Fruit fly (Drosophila melanogaster) whole organism, wandering third instar larva: ENCODE results near the gene CG7970.

Source experiments
- Abd-B ChIP-seq: fragments of >200 bp; optimal IDR thresholded peaks from 2 replicates; lab custom pipeline; 2017; ENCODE audit warnings: missing biosample characterization, missing genetic modification characterization
- CG32264 ChIP-seq: fragments of 200-800 bp; sonication (Bioruptor generic); optimal IDR thresholded peaks from 2 replicates; lab custom pipeline; 2016; ENCODE audit warnings: missing biosample characterization, missing genetic modification characterization
- CG9705 ChIP-seq: fragments of 200-800 bp; sonication (Bioruptor generic); optimal IDR thresholded peaks from 2 replicates; lab custom pipeline; 2018; ENCODE audit warnings: missing biosample characterization, mild to moderate bottlenecking, missing genetic modification characterization
- CrebA ChIP-seq: fragments of 200-800 bp; sonication (Bioruptor generic); optimal IDR thresholded peaks from 2 replicates; lab custom pipeline; 2016; ENCODE audit warnings: missing biosample characterization, mild to moderate bottlenecking, missing genetic modification characterization, borderline replicate concordance
- Dfd ChIP-seq: fragments of >200 bp; optimal IDR thresholded peaks from 2 replicates; lab custom pipeline; 2017; ENCODE audit warnings: missing biosample characterization, missing genetic modification characterization
- Dif ChIP-seq: fragments of 200-275, 200-300 bp; sonication (Bioruptor generic); optimal IDR thresholded peaks from 2 replicates; lab custom pipeline; 2018; ENCODE audit warnings: missing biosample characterization, missing genetic modification characterization; ENCODE audit not compliant: partially characterized antibody
- GATAd ChIP-seq: sonication (Bioruptor generic); optimal IDR thresholded peaks from 2 replicates; lab custom pipeline; 2016; ENCODE audit warnings: missing biosample characterization, missing genetic modification characterization
- HLH106 ChIP-seq: fragments of 200-800 bp; optimal IDR thresholded peaks from 3 replicates; lab custom pipeline; 2019; ENCODE audit warnings: missing biosample characterization, mild to moderate bottlenecking, missing genetic modification characterization, moderate library complexity
- Hnf4 ChIP-seq: fragments of 200-800 bp; sonication (Bioruptor generic); optimal IDR thresholded peaks from 2 replicates; lab custom pipeline; 2016; ENCODE audit warnings: missing biosample characterization, mild to moderate bottlenecking, missing genetic modification characterization
- Hr78 ChIP-seq: fragments of >200 bp; optimal IDR thresholded peaks from 2 replicates; lab custom pipeline; 2017; ENCODE audit warnings: missing biosample characterization, missing genetic modification characterization
- Hr83 ChIP-seq: fragments of 200-300 bp; sonication (Bioruptor generic); optimal IDR thresholded peaks from 2 replicates; lab custom pipeline; 2016; ENCODE audit warnings: missing biosample characterization, mild to moderate bottlenecking, missing genetic modification characterization, moderate library complexity; ENCODE audit not compliant: poor library complexity, severe bottlenecking
- Jra ChIP-seq: sonication (Bioruptor generic); optimal IDR thresholded peaks from 2 replicates; lab custom pipeline; 2016; ENCODE audit warnings: missing biosample characterization, missing genetic modification characterization
- Mio ChIP-seq: sonication (Bioruptor generic); optimal IDR thresholded peaks from 2 replicates; lab custom pipeline; 2016; ENCODE audit warnings: missing biosample characterization, missing genetic modification characterization
- Myc ChIP-seq: fragments of >200 bp; optimal IDR thresholded peaks from 2 replicates; lab custom pipeline; 2017
- N ChIP-seq: fragments of >200 bp; optimal IDR thresholded peaks from 2 replicates; lab custom pipeline; 2018; ENCODE audit warnings: missing biosample characterization, missing external identifiers, missing genetic modification characterization
- OdsH ChIP-seq: fragments of 200-800 bp; sonication (Bioruptor generic); optimal IDR thresholded peaks from 2 replicates; lab custom pipeline; 2016; ENCODE audit warnings: missing biosample characterization, mild to moderate bottlenecking, missing genetic modification characterization
- Rel ChIP-seq, 2 experiments: fragments of 200-800 bp; sonication (Bioruptor generic) in 1 of 2; optimal IDR thresholded peaks; 2 replicates in 1 of 2; 3 replicates in 1 of 2; lab custom pipeline; 2016 to 2019; ENCODE audit warnings: mild to moderate bottlenecking in 2 of 2, missing biosample characterization in 2 of 2, missing genetic modification characterization in 2 of 2, moderate library complexity in 1 of 2
- Sp1 ChIP-seq: fragments of 200-800 bp; sonication (Bioruptor generic); optimal IDR thresholded peaks from 3 replicates; lab custom pipeline; 2019; ENCODE audit warnings: missing biosample characterization, mild to moderate bottlenecking, missing genetic modification characterization, moderate library complexity
- Vsx2 ChIP-seq: fragments of 200-300, 225-300 bp; sonication (Bioruptor generic); optimal IDR thresholded peaks from 2 replicates; lab custom pipeline; 2018; ENCODE audit warnings: missing biosample characterization, missing genetic modification characterization; ENCODE audit not compliant: partially characterized antibody
- br ChIP-seq: fragments of 200-800 bp; sonication (Bioruptor generic); optimal IDR thresholded peaks from 2 replicates; lab custom pipeline; 2016; ENCODE audit warnings: missing biosample characterization, missing genetic modification characterization
- brk ChIP-seq: fragments of 200-800 bp; sonication (Bioruptor generic); optimal IDR thresholded peaks from 2 replicates; lab custom pipeline; 2016; ENCODE audit warnings: missing biosample characterization, mild to moderate bottlenecking, missing genetic modification characterization
- dl ChIP-seq, 2 experiments: fragments of 175-275, 200-275 bp in 1 of 2; fragments of 200-275 bp in 1 of 2; sonication (Bioruptor generic); optimal IDR thresholded peaks; lab custom pipeline; 2018; ENCODE audit warnings: mild to moderate bottlenecking in 2 of 2, missing biosample characterization in 2 of 2, missing genetic modification characterization in 2 of 2, moderate library complexity in 2 of 2; ENCODE audit not compliant: partially characterized antibody in 2 of 2, insufficient read depth in 1 of 2
- dmrt93B ChIP-seq: fragments of 200-800 bp; sonication (Bioruptor generic); optimal IDR thresholded peaks from 2 replicates; lab custom pipeline; 2018; ENCODE audit warnings: missing biosample characterization, mild to moderate bottlenecking, missing genetic modification characterization
- dsf ChIP-seq: sonication (Bioruptor generic); optimal IDR thresholded peaks from 2 replicates; lab custom pipeline; 2016; ENCODE audit warnings: missing biosample characterization, missing genetic modification characterization, borderline replicate concordance
- ey ChIP-seq: fragments of 200-800 bp; sonication (Bioruptor generic); optimal IDR thresholded peaks from 2 replicates; lab custom pipeline; 2016; ENCODE audit warnings: missing biosample characterization, missing genetic modification characterization
- foxo ChIP-seq, 2 experiments: fragments of 200-800 bp; sonication (Bioruptor generic); optimal IDR thresholded peaks; 2 replicates in 1 of 2; 3 replicates in 1 of 2; lab custom pipeline; 2016 to 2017; ENCODE audit warnings: missing biosample characterization in 2 of 2, missing genetic modification characterization in 2 of 2
- fru ChIP-seq: fragments of 200-800 bp; sonication (Bioruptor generic); optimal IDR thresholded peaks from 3 replicates; lab custom pipeline; 2016; ENCODE audit warnings: missing biosample characterization, mild to moderate bottlenecking, missing genetic modification characterization
- h ChIP-seq: fragments of 200-800 bp; sonication (Bioruptor generic); optimal IDR thresholded peaks from 3 replicates; lab custom pipeline; 2016; ENCODE audit warnings: missing biosample characterization, mild to moderate bottlenecking, missing genetic modification characterization
- jim ChIP-seq: fragments of 175-275, 200-325 bp; sonication (Bioruptor generic); optimal IDR thresholded peaks from 2 replicates; lab custom pipeline; 2016; ENCODE audit warnings: missing biosample characterization, mild to moderate bottlenecking, missing genetic modification characterization
- lola ChIP-seq: fragments of >200 bp; optimal IDR thresholded peaks from 2 replicates; lab custom pipeline; 2017; ENCODE audit warnings: missing biosample characterization, missing genetic modification characterization
- pan ChIP-seq: fragments of >200 bp; optimal IDR thresholded peaks from 2 replicates; lab custom pipeline; 2017
- psq ChIP-seq: fragments of 200-800 bp; sonication (Bioruptor generic); optimal IDR thresholded peaks from 3 replicates; lab custom pipeline; 2017; ENCODE audit warnings: missing biosample characterization, mild to moderate bottlenecking, missing genetic modification characterization, moderate library complexity
- rgr ChIP-seq: fragments of 200-800 bp; sonication (Bioruptor generic); optimal IDR thresholded peaks from 3 replicates; lab custom pipeline; 2016; ENCODE audit warnings: missing biosample characterization, mild to moderate bottlenecking, missing genetic modification characterization
- sage ChIP-seq: fragments of 200-800 bp; sonication (Bioruptor generic); optimal IDR thresholded peaks from 2 replicates; lab custom pipeline; 2016; ENCODE audit warnings: missing biosample characterization, mild to moderate bottlenecking, missing genetic modification characterization
- sv ChIP-seq: fragments of 200-800 bp; sonication (Bioruptor generic); optimal IDR thresholded peaks from 3 replicates; lab custom pipeline; 2016; ENCODE audit warnings: missing biosample characterization, missing genetic modification characterization
- tai ChIP-seq: sonication (Bioruptor generic); optimal IDR thresholded peaks from 2 replicates; lab custom pipeline; 2016; ENCODE audit warnings: missing biosample characterization, missing genetic modification characterization
- usp ChIP-seq: fragments of >200 bp; optimal IDR thresholded peaks from 2 replicates; lab custom pipeline; 2017; ENCODE audit warnings: missing biosample characterization, missing genetic modification characterization
- woc ChIP-seq: sonication (Bioruptor generic); optimal IDR thresholded peaks from 2 replicates; lab custom pipeline; 2016; ENCODE audit warnings: missing biosample characterization, mild to moderate bottlenecking, missing genetic modification characterization

The CG7970 gene

DNA sequence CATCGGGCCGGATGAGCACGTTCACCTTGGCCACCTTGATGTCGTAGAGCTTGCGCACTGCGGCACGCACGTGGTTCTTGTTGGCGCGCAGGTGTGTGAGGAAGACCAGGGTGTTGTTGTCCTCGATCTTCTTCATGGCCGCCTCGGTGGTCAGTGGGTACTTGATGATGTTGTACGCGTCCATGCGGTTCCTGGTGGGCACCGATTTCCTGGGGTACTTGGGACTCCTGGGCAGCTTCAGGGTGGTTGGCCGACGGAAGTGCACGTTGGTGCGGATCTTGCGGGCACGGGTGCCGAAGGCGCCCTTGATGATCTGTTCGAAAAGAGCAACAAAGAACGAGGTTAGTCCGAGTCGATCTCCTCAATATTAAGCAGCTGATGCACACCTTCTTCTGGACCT lies 14.9 kb downstream of the CG7970 start:
- TF ChIP-seq Hr78 (GFP tag; lab: Kevin White, UChicago) (no peak), jim (no peak), rgr (no peak)
- TF ChIP-seq, all 38 proteins: peak for 0

DNA sequence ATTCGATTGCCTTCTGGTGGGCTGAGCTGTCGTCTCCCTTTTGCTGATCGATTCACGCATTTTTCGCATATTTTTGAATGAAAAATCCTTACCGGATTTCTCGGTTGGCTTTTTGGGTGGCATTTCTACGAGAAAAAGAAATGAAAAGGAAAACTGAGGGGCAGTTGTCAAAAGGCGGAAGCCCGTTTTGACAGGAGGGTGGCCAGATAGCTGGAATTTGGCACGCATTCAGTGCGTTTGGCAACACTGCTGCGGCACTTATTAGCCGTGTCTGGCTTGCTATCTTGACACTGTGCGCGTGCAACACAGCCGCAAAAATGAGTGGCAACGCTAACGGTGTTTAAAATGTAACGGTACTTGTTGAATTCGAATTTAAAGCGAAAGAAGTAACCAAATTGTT lies 16.0 kb downstream of the CG7970 start, which contains the start of gene RpL23A:
TSS of gene RpL23A (minus strand) at position 151 of the 400 bp plus-strand sequence.
- peak; percentile 96 for TF ChIP-seq rgr
- TF ChIP-seq woc, result peak; percentile 32
- TF ChIP-seq tai (GFP tag; lab: Kevin White, UChicago), result no peak
- TF ChIP-seq Vsx2 (GFP tag; lab: Kevin White, UChicago), result peak; percentile 93
- TF ChIP-seq brk (GFP tag; lab: Kevin White, UChicago), result no peak
- TF ChIP-seq Myc (lab: Kevin White, UChicago), result peak; percentile 8
- TF ChIP-seq Mio (GFP tag; lab: Kevin White, UChicago), result peak; percentile 80
- TF ChIP-seq GATAd (GFP tag; lab: Kevin White, UChicago), result peak; percentile 48
- peak; percentile 89 for TF ChIP-seq HLH106 (tag; lab: Kevin White, UChicago)
- TF ChIP-seq pan (lab: Kevin White, UChicago), result no peak
- TF ChIP-seq OdsH (GFP tag; lab: Kevin White, UChicago), result peak; percentile 88
- peak; percentile 97 for TF ChIP-seq Hr83 (GFP tag; lab: Kevin White, UChicago)
- no peak for TF ChIP-seq Dfd
- TF ChIP-seq Rel (GFP tag; optimal IDR thresholded peaks at IDR 0.05; lab: Kevin White, UChicago), result no peak
- TF ChIP-seq Rel (tag; optimal IDR thresholded peaks at IDR 0.05; lab: Kevin White, UChicago), result peak; percentile 70
- TF ChIP-seq dsf (GFP tag; lab: Kevin White, UChicago), result peak; percentile 53
- TF ChIP-seq Hnf4, result no peak
- TF ChIP-seq Sp1, result peak; percentile 89
- TF ChIP-seq ey, result peak; percentile 81
- peak in 1 of 2 experiments; percentile 91 for TF ChIP-seq foxo (GFP tag; optimal IDR thresholded peaks at IDR 0.05; lab: Kevin White, UChicago)
- peak; percentile 93 for TF ChIP-seq br (GFP tag; lab: Kevin White, UChicago)
- no peak for TF ChIP-seq usp (GFP tag; lab: Kevin White, UChicago)
- peak; percentile 6 for TF ChIP-seq sage (GFP tag; lab: Kevin White, UChicago)
- no peak for TF ChIP-seq lola (GFP tag; lab: Kevin White, UChicago)
- TF ChIP-seq Dif (GFP tag; lab: Kevin White, UChicago), result peak; percentile 59
- TF ChIP-seq Hr78 (GFP tag; lab: Kevin White, UChicago), result no peak
- peak; percentile 84 for TF ChIP-seq psq (GFP tag; lab: Kevin White, UChicago)
- TF ChIP-seq h, result peak; percentile 92
- no peak for TF ChIP-seq N (GFP tag; lab: Kevin White, UChicago)
- peak; percentile 96 for TF ChIP-seq dmrt93B
- peak; percentile 95 for TF ChIP-seq sv (GFP tag; lab: Kevin White, UChicago)
- TF ChIP-seq CrebA (GFP tag; lab: Kevin White, UChicago), result no peak
- peak; percentile 4 to 13 for TF ChIP-seq dl (GFP tag; optimal IDR thresholded peaks at IDR 0.05; lab: Kevin White, UChicago; ENCODE audit: insufficient read depth in 1 of 2, partially characterized antibody in 2 of 2)
- TF ChIP-seq Abd-B (GFP tag; lab: Kevin White, UChicago), result no peak
- peak; percentile 64 for TF ChIP-seq jim
- TF ChIP-seq fru (GFP tag; lab: Kevin White, UChicago), result peak; percentile 89
- TF ChIP-seq Jra (GFP tag; lab: Kevin White, UChicago), result peak; percentile 56
- peak; percentile 94 for TF ChIP-seq CG9705 (GFP tag; lab: Kevin White, UChicago)
- TF ChIP-seq CG32264, result peak; percentile 77

DNA sequence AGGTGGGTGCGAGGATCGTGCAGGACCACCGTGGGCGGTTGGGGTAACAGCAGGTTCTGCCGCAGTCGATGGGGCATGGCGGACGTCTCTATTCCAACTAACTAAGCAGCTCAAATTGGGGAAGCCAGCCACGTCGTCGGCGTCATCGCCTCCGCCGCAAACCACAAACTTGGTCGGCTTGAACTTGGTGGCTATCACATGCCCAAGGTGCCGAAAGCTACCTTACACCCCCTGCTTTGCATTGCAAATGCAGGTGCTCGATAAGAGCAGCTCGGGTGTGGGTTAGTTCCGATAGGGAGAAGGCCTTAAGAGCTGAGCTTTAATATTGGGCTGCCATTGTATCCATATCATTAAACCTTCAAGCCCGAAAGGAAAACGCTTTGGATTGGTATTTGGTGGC lies 17.5 kb downstream of the CG7970 start, which contains the start of gene RabX5:
TSS of gene RabX5 (minus strand) at position 101 of the 400 bp plus-strand sequence.
- no peak for TF ChIP-seq jim
- no peak for TF ChIP-seq Sp1
- TF ChIP-seq fru (GFP tag; lab: Kevin White, UChicago), result no peak
- no peak for TF ChIP-seq dl (GFP tag; optimal IDR thresholded peaks at IDR 0.05; lab: Kevin White, UChicago; ENCODE audit: insufficient read depth in 1 of 2, partially characterized antibody in 2 of 2)
- TF ChIP-seq Dfd, result no peak
- TF ChIP-seq GATAd (GFP tag; lab: Kevin White, UChicago), result no peak
- no peak for TF ChIP-seq dmrt93B
- no peak for TF ChIP-seq h
- no peak for TF ChIP-seq HLH106 (tag; lab: Kevin White, UChicago)
